Fruit fly (Drosophila melanogaster): ENCODE data around the gene Tbc1d15-17.
A peak's percentile ranks its signal among the peaks of the same experiment; 100 is the strongest.

The Tbc1d15-17 gene

DNA sequence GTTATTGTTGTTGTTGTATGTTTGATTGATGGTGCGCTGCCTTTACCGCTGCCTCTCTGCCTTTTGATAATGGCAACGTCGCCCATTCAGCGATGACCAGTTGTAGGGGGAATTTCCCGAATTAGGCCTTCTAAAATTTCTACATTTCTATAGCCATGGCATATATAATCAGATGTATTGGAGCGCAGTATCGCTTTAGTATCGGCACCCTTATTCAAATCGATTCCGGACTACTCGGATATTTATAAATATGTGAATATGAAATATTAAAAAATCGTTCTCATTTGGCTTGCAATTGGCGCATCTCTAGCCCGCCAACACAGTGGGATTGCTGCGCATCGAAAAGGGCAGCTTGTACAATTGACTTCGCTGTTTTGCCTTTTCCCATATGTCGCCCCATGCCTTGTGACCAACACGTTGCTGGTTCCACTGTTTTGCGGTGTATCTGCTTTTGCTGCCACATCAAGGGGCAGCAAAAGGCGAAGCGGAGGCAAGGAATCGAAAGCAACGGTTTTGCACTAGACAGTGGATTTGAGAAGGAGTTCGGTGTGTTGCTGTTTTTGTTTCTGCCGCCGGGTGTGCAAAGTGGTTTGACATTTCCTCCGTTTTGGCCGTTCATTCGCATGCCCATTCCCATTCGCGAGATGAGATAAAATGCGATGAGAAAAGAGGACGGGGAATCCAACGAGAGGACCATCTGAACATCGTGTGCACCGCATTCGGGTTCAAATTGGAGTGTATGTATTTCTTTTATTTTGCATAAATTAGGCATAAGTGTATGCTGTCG, 17.8 kb downstream of the Tbc1d15-17 start (continued):
- TF ChIP-seq esg (GFP tag; conservative IDR thresholded peaks at IDR 0.05) (peak; percentile 31; the same call in 1 of the 2 replicates), CG8765 (GFP tag; IDR thresholded peaks at IDR 0.05) (no peak), CG10274 (GFP tag; optimal IDR thresholded peaks at IDR 0.05) (no peak), Chrac-16 (GFP tag; optimal IDR thresholded peaks at IDR 0.05) (peak; percentile 67), pan (optimal IDR thresholded peaks at IDR 0.05) (no peak), pan (GFP tag; optimal IDR thresholded peaks at IDR 0.05 in 1 of 2, IDR thresholded peaks at IDR 0.05 in 1 of 2) (peak in 1 of 2 experiments; percentile 57), Dref (GFP tag; IDR thresholded peaks at IDR 0.05) (no peak), CG9727 (GFP tag; optimal IDR thresholded peaks at IDR 0.05) (peak; percentile 70), zfh1 (GFP tag; IDR thresholded peaks at IDR 0.05) (peak; percentile 56; the same call in 2 of the 3 replicates), CG13624 (GFP tag; optimal IDR thresholded peaks at IDR 0.05) (peak; percentile 32), D19B (GFP tag; optimal IDR thresholded peaks at IDR 0.05) (peak; percentile 41), ara (GFP tag; IDR thresholded peaks at IDR 0.05) (0 out of 2 replicates have a peak, but pooled peaks have one; percentile 31), salm (tag; optimal IDR thresholded peaks at IDR 0.05) (peak; percentile 13), CG34376 (GFP tag; optimal IDR thresholded peaks at IDR 0.05) (peak; percentile 21), CG6689 (GFP tag; IDR thresholded peaks at IDR 0.05) (peak; percentile 45), CG31365 (tag; optimal IDR thresholded peaks at IDR 0.05) (no peak), phol (tag; optimal IDR thresholded peaks at IDR 0.05) (no peak), CHES-1-like (GFP tag; optimal IDR thresholded peaks at IDR 0.05) (peak; percentile 40), MBD-R2 (GFP tag; IDR thresholded peaks at IDR 0.05) (peak; percentile 17; the same call in 1 of the 2 replicates), Oli (tag; optimal IDR thresholded peaks at IDR 0.05) (peak; percentile 68), CG13287 (GFP tag; IDR thresholded peaks at IDR 0.05; ENCODE audit: partially characterized antibody) (no peak), Mrtf (GFP tag; IDR thresholded peaks at IDR 0.05) (peak; percentile 55; the same call in 1 of the 3 replicates), CG17328 (GFP tag; IDR thresholded peaks at IDR 0.05) (0 out of 2 replicates have a peak, but pooled peaks have one; percentile 25), CG12104 (GFP tag; optimal IDR thresholded peaks at IDR 0.05) (peak; percentile 8), pnt (GFP tag; optimal IDR thresholded peaks at IDR 0.05) (peak; percentile 41), tio (GFP tag; optimal IDR thresholded peaks at IDR 0.05) (peak; percentile 38), CG3838 (GFP tag; optimal IDR thresholded peaks at IDR 0.05) (peak; percentile 2), CG1647 (GFP tag; optimal IDR thresholded peaks at IDR 0.05) (peak; percentile 32), Doc2 (GFP tag; IDR thresholded peaks at IDR 0.05) (no peak), CG8281 (tag; optimal IDR thresholded peaks at IDR 0.05) (peak; percentile 39), grau (tag; optimal IDR thresholded peaks at IDR 0.05) (peak; percentile 74), Ssrp (tag; optimal IDR thresholded peaks at IDR 0.05) (peak; percentile 63), Sox102F (GFP tag; optimal IDR thresholded peaks at IDR 0.05) (no peak), CG33557 (GFP tag; optimal IDR thresholded peaks at IDR 0.05) (no peak), Ets97D (GFP tag; optimal IDR thresholded peaks at IDR 0.05) (peak; percentile 21), maf-S (GFP tag; optimal IDR thresholded peaks at IDR 0.05) (no peak), sim (GFP tag; IDR thresholded peaks at IDR 0.05) (no peak), emc (GFP tag; optimal IDR thresholded peaks at IDR 0.05) (no peak), CG12659 (GFP tag; optimal IDR thresholded peaks at IDR 0.05) (peak; percentile 52), Sox100B (GFP tag; optimal IDR thresholded peaks at IDR 0.05) (peak; percentile 53), Drgx (GFP tag; IDR thresholded peaks at IDR 0.05) (peak; percentile 67), lmd (GFP tag; IDR thresholded peaks at IDR 0.05) (no peak; the same call in none of the 2 replicates), ind (GFP tag; optimal IDR thresholded peaks at IDR 0.05) (peak; percentile 69), tx (GFP tag; optimal IDR thresholded peaks at IDR 0.05) (peak; percentile 30), btn (GFP tag; optimal IDR thresholded peaks at IDR 0.05) (no peak), dati (GFP tag; IDR thresholded peaks at IDR 0.05) (peak; percentile 47; the same call in 1 of the 2 replicates), bowl (GFP tag; IDR thresholded peaks at IDR 0.05) (0 out of 2 replicates have a peak, but pooled peaks have one; percentile 9), CG13123 (GFP tag; optimal IDR thresholded peaks at IDR 0.05) (peak; percentile 44), Pdp1 (GFP tag; optimal IDR thresholded peaks at IDR 0.05) (peak; percentile 46 to 58), CG11093 (GFP tag; IDR thresholded peaks at IDR 0.05) (peak; percentile 56; the same call in 1 of the 3 replicates)
